Fruit fly (Drosophila melanogaster) whole organism, embryonic: Measurements from ENCODE around the gene CG32196.

Experiments used
- Antp ChIP-seq: fragments of 200-800 bp; sonication (Bioruptor generic); optimal IDR thresholded peaks from 3 replicates; lab custom pipeline; 2016; ENCODE audit warnings: missing biosample characterization, missing genetic modification characterization
- Bgb ChIP-seq: fragments of 200-800 bp; sonication (Bioruptor generic); IDR thresholded peaks from 2 replicates; pipeline ENCODE4 v1.3.6; 2022; ENCODE audit warnings: missing biosample characterization, missing genetic modification characterization; ENCODE audit not compliant: partially characterized antibody
- CG11085 ChIP-seq: fragments of 200-800 bp; sonication (Bioruptor generic); IDR thresholded peaks from 2 replicates; pipeline ENCODE4 v1.3.6; 2022; ENCODE audit warnings: missing biosample characterization, missing genetic modification characterization
- CG12104 ChIP-seq: fragments of 200-800 bp; sonication (Bioruptor generic); optimal IDR thresholded peaks from 3 replicates; lab custom pipeline; 2016; ENCODE audit warnings: missing biosample characterization, missing genetic modification characterization
- CG12299 ChIP-seq: fragments of 200-800 bp; sonication (Bioruptor generic); optimal IDR thresholded peaks from 2 replicates; lab custom pipeline; 2018; ENCODE audit warnings: missing biosample characterization, mild to moderate bottlenecking, missing genetic modification characterization
- CG12659 ChIP-seq: fragments of 200-800 bp; sonication (Bioruptor generic); optimal IDR thresholded peaks from 3 replicates; lab custom pipeline; 2017; ENCODE audit warnings: mild to moderate bottlenecking, missing biosample characterization, missing genetic modification reagents, missing genetic modification characterization
- CG12744 ChIP-seq: fragments of 200-800 bp; sonication (Bioruptor generic); optimal IDR thresholded peaks from 2 replicates; lab custom pipeline; 2016; ENCODE audit warnings: missing biosample characterization, missing genetic modification characterization
- CG12769 ChIP-seq: fragments of 200-800 bp; sonication (Bioruptor generic); optimal IDR thresholded peaks from 2 replicates; lab custom pipeline; 2019; ENCODE audit warnings: missing biosample characterization, mild to moderate bottlenecking, missing genetic modification characterization, moderate library complexity
- CG13287 ChIP-seq: fragments of 200-800 bp; sonication (Bioruptor generic); IDR thresholded peaks from 2 replicates; pipeline ENCODE4 v1.3.6; 2022; ENCODE audit warnings: missing biosample characterization, missing genetic modification characterization; ENCODE audit not compliant: partially characterized antibody
- CG13624 ChIP-seq: fragments of 200-800 bp; sonication (Bioruptor generic); optimal IDR thresholded peaks from 2 replicates; lab custom pipeline; 2016; ENCODE audit warnings: missing biosample characterization, missing genetic modification characterization
- CG3281 ChIP-seq: fragments of 200-800 bp; sonication (Bioruptor generic); optimal IDR thresholded peaks from 3 replicates; lab custom pipeline; 2017; ENCODE audit warnings: missing biosample characterization, mild to moderate bottlenecking, missing genetic modification characterization
- CG3407 ChIP-seq: fragments of 200-800 bp; sonication (Bioruptor generic); optimal IDR thresholded peaks from 2 replicates; lab custom pipeline; 2018; ENCODE audit warnings: missing biosample characterization, mild to moderate bottlenecking, missing genetic modification characterization
- CG43689 ChIP-seq: fragments of 200-800 bp; sonication (Bioruptor generic); IDR thresholded peaks from 2 replicates; pipeline ENCODE4 v1.3.6; 2022; ENCODE audit warnings: missing biosample characterization, missing genetic modification characterization
- CG4854 ChIP-seq: fragments of 200-800 bp; sonication (Bioruptor generic); optimal IDR thresholded peaks from 2 replicates; lab custom pipeline; 2016; ENCODE audit warnings: missing biosample characterization, missing genetic modification characterization, inconsistent platforms
- CG6854 ChIP-seq: fragments of 200-800 bp; sonication (Bioruptor generic); optimal IDR thresholded peaks from 3 replicates; lab custom pipeline; 2017; ENCODE audit warnings: missing biosample characterization, mild to moderate bottlenecking, missing genetic modification characterization
- Dip2 ChIP-seq: fragments of 200-800 bp; sonication (Bioruptor generic); IDR thresholded peaks from 2 replicates; pipeline ENCODE4 v1.3.6; 2022; ENCODE audit warnings: missing biosample characterization, missing genetic modification characterization
- E2f2 ChIP-seq: fragments of 200-800 bp; sonication (Bioruptor generic); IDR thresholded peaks from 2 replicates; pipeline ENCODE4 v1.3.6; 2022; ENCODE audit warnings: missing biosample characterization, missing genetic modification characterization
- Gsc ChIP-seq: fragments of 200-800 bp; sonication (Bioruptor generic); IDR thresholded peaks from 2 replicates; pipeline ENCODE4 v1.3.6; 2022; ENCODE audit warnings: missing biosample characterization, missing genetic modification characterization
- HLHmδ ChIP-seq: fragments of 200-800 bp; sonication (Bioruptor generic); optimal IDR thresholded peaks from 2 replicates; lab custom pipeline; 2018; ENCODE audit warnings: missing biosample characterization, mild to moderate bottlenecking, missing genetic modification characterization, moderate library complexity
- Hey ChIP-seq: fragments of 200-800 bp; sonication (Bioruptor generic); optimal IDR thresholded peaks from 3 replicates; lab custom pipeline; 2018; ENCODE audit warnings: missing biosample characterization, mild to moderate bottlenecking, missing genetic modification characterization
- Sry-β ChIP-seq: fragments of 200-800 bp; sonication (Bioruptor generic); optimal IDR thresholded peaks from 2 replicates; lab custom pipeline; 2018; ENCODE audit warnings: missing biosample characterization, mild to moderate bottlenecking, missing genetic modification characterization, moderate library complexity
- Xbp1 ChIP-seq: fragments of 200-800 bp; sonication (Bioruptor generic); optimal IDR thresholded peaks from 3 replicates; lab custom pipeline; 2016; ENCODE audit warnings: missing biosample characterization, mild to moderate bottlenecking, missing genetic modification characterization
- YL-1 ChIP-seq: fragments of 200-800 bp; sonication (Bioruptor generic); optimal IDR thresholded peaks from 3 replicates; lab custom pipeline; 2017; ENCODE audit warnings: missing biosample characterization, mild to moderate bottlenecking, missing genetic modification characterization
- ac ChIP-seq: fragments of 200-800 bp; sonication (Bioruptor generic); optimal IDR thresholded peaks from 3 replicates; lab custom pipeline; 2017; ENCODE audit warnings: missing biosample characterization, mild to moderate bottlenecking, missing genetic modification characterization
- croc ChIP-seq: fragments of 200-800 bp; sonication (Bioruptor generic); conservative IDR thresholded peaks from 3 replicates; pipeline ENCODE4 v1.3.6; 2022; ENCODE audit warnings: missing biosample characterization, missing genetic modification characterization
- gcm ChIP-seq: fragments of 200-800 bp; sonication (Bioruptor generic); optimal IDR thresholded peaks from 2 replicates; lab custom pipeline; 2019; ENCODE audit warnings: missing biosample characterization, mild to moderate bottlenecking, missing genetic modification characterization, moderate library complexity
- her ChIP-seq: fragments of 200-800 bp; sonication (Bioruptor generic); optimal IDR thresholded peaks from 2 replicates; lab custom pipeline; 2016; ENCODE audit warnings: missing biosample characterization, missing genetic modification characterization
- hkb ChIP-seq, 2 experiments: fragments of 200-800 bp in 1 of 2; fragments of >200 bp in 1 of 2; sonication (Bioruptor generic) in 1 of 2; IDR thresholded peaks in 1 of 2; optimal IDR thresholded peaks in 1 of 2; 2 replicates each; pipeline versions ENCODE4 v1.3.6 to Lab custom; 2017 to 2022; ENCODE audit warnings: missing biosample characterization in 1 of 2, missing genetic modification characterization in 1 of 2
- jing ChIP-seq: fragments of 200-800 bp; sonication (Bioruptor generic); optimal IDR thresholded peaks from 2 replicates; lab custom pipeline; 2018; ENCODE audit warnings: missing biosample characterization, mild to moderate bottlenecking, missing genetic modification characterization
- kni ChIP-seq: fragments of 200-800 bp; sonication (Bioruptor generic); optimal IDR thresholded peaks from 3 replicates; lab custom pipeline; 2017; ENCODE audit warnings: mild to moderate bottlenecking, missing biosample characterization, missing genetic modification reagents, missing genetic modification characterization
- nerfin-1 ChIP-seq: fragments of 200-800 bp; sonication (Bioruptor generic); optimal IDR thresholded peaks from 3 replicates; lab custom pipeline; 2019; ENCODE audit warnings: missing biosample characterization, mild to moderate bottlenecking, missing genetic modification characterization, moderate library complexity
- pros ChIP-seq: fragments of 200-800 bp; sonication (Bioruptor generic); optimal IDR thresholded peaks from 3 replicates; lab custom pipeline; 2019; ENCODE audit warnings: missing biosample characterization, mild to moderate bottlenecking, missing genetic modification characterization, moderate library complexity
- schlank ChIP-seq: fragments of 200-800 bp; sonication (Bioruptor generic); optimal IDR thresholded peaks from 2 replicates; lab custom pipeline; 2018; ENCODE audit warnings: missing biosample characterization, mild to moderate bottlenecking, missing genetic modification characterization
- slp2 ChIP-seq: fragments of 200-800 bp; sonication (Bioruptor generic); optimal IDR thresholded peaks from 2 replicates; lab custom pipeline; 2016; ENCODE audit warnings: missing biosample characterization, missing genetic modification characterization
- sqz ChIP-seq: fragments of 200-800 bp; sonication (Bioruptor generic); optimal IDR thresholded peaks from 3 replicates; lab custom pipeline; 2018; ENCODE audit warnings: missing biosample characterization, mild to moderate bottlenecking, missing genetic modification characterization
- tin ChIP-seq: fragments of 200-800 bp; sonication (Bioruptor generic); optimal IDR thresholded peaks from 3 replicates; lab custom pipeline; 2016; ENCODE audit warnings: missing biosample characterization, missing genetic modification characterization
- tx ChIP-seq: fragments of 200-800 bp; sonication (Bioruptor generic); optimal IDR thresholded peaks from 2 replicates; lab custom pipeline; 2016; ENCODE audit warnings: missing biosample characterization, missing genetic modification characterization
- z ChIP-seq: fragments of 200-800 bp; sonication (Bioruptor generic); IDR thresholded peaks from 3 replicates; pipeline ENCODE4 v1.3.6; 2022; ENCODE audit warnings: missing biosample characterization, missing genetic modification characterization

Gene CG32196

dm6 chr3L:18417820-18418219 lies 43.0 kb downstream of the CG32196 start:
- TF ChIP-seq sqz (GFP tag; lab: Kevin White, UChicago): peak; percentile 62
- TF ChIP-seq hkb (optimal IDR thresholded peaks at IDR 0.05; lab: Kevin White, UChicago): no peak
- no peak for TF ChIP-seq hkb (GFP tag; IDR thresholded peaks at IDR 0.05; lab: Robert Waterston, UW)
- TF ChIP-seq pros (GFP tag; lab: Kevin White, UChicago): peak; percentile 57
- no peak for TF ChIP-seq Bgb
- peak; percentile 92 for TF ChIP-seq Hey (tag; lab: Kevin White, UChicago)

- no peak for TF ChIP-seq kni (GFP tag; lab: Kevin White, UChicago)
- TF ChIP-seq Antp (GFP tag; lab: Kevin White, UChicago): no peak
- no peak for TF ChIP-seq CG3407 (GFP tag; lab: Kevin White, UChicago)
- TF ChIP-seq nerfin-1 (tag; lab: Kevin White, UChicago): peak; percentile 43
- TF ChIP-seq tx: no peak
- TF ChIP-seq CG13287 (GFP tag; lab: Robert Waterston, UW): no peak
- no peak for TF ChIP-seq slp2 (GFP tag; lab: Kevin White, UChicago)
- TF ChIP-seq CG11085 (GFP tag; lab: Robert Waterston, UW): no peak
- peak; percentile 19 for TF ChIP-seq gcm (GFP tag; lab: Kevin White, UChicago)
- TF ChIP-seq E2f2: no peak
- peak; percentile 80 for TF ChIP-seq pros (GFP tag; lab: Kevin White, UChicago)
- no peak for TF ChIP-seq Xbp1
- no peak for TF ChIP-seq jing (GFP tag; lab: Kevin White, UChicago)
- no peak for TF ChIP-seq CG12299 (tag; lab: Kevin White, UChicago)
- no peak for TF ChIP-seq CG4854 (GFP tag; lab: Kevin White, UChicago)
- no peak for TF ChIP-seq CG12659
- TF ChIP-seq Hey (tag; lab: Kevin White, UChicago): peak; percentile 86
- no peak for TF ChIP-seq CG12744 (GFP tag; lab: Kevin White, UChicago)
- TF ChIP-seq CG12104 (GFP tag; lab: Kevin White, UChicago): no peak
- no peak for TF ChIP-seq CG3281 (GFP tag; lab: Kevin White, UChicago)
- no peak for TF ChIP-seq Sry-β (GFP tag; lab: Kevin White, UChicago)
- no peak for TF ChIP-seq schlank
- no peak for TF ChIP-seq Gsc (GFP tag; lab: Robert Waterston, UW)
- TF ChIP-seq CG43689 (GFP tag; lab: Robert Waterston, UW): no peak
- no peak for TF ChIP-seq CG12769 (tag; lab: Kevin White, UChicago)
- no peak for TF ChIP-seq Dip2 (GFP tag; lab: Robert Waterston, UW)
- no peak for TF ChIP-seq z (GFP tag; lab: Robert Waterston, UW)
- TF ChIP-seq tin (GFP tag; lab: Kevin White, UChicago): no peak
- TF ChIP-seq ac: no peak
- TF ChIP-seq CG6854 (GFP tag; lab: Kevin White, UChicago): no peak
- no peak for TF ChIP-seq her (GFP tag; lab: Kevin White, UChicago)
- TF ChIP-seq croc (GFP tag; lab: Robert Waterston, UW): no peak
- no peak for TF ChIP-seq CG13624 (GFP tag; lab: Kevin White, UChicago)
- TF ChIP-seq YL-1 (GFP tag; lab: Kevin White, UChicago): no peak
- no peak for TF ChIP-seq HLHmδ (GFP tag; lab: Kevin White, UChicago)
- TF ChIP-seq, all 482 proteins: peak for 4
Measured at dm6 chr3L:18411334-18411733, 49.5 kb downstream of the CG32196 start.
